Worm (Caenorhabditis elegans) whole organism, L2 larva: ENCODE results near the gene W06F12.2.

ENCODE experiments used
- ceh-82 ChIP-seq: fragments of 150-350 bp; optimal IDR thresholded peaks from 2 replicates; lab custom pipeline; 2014; ENCODE audit warnings: missing biosample characterization, missing genetic modification characterization
- lsy-2 ChIP-seq, 2 experiments: fragments of 150-350 bp in 1 of 2; sonication (generic microtip) in 1 of 2; optimal IDR thresholded peaks; 2 replicates each; lab custom pipeline; 2014 to 2017; ENCODE audit warnings: missing biosample characterization in 2 of 2, missing genetic modification characterization in 2 of 2
- nhr-10 ChIP-seq: sonication (generic microtip); optimal IDR thresholded peaks from 2 replicates; lab custom pipeline; 2017; ENCODE audit warnings: missing biosample characterization, missing genetic modification characterization

DNA sequence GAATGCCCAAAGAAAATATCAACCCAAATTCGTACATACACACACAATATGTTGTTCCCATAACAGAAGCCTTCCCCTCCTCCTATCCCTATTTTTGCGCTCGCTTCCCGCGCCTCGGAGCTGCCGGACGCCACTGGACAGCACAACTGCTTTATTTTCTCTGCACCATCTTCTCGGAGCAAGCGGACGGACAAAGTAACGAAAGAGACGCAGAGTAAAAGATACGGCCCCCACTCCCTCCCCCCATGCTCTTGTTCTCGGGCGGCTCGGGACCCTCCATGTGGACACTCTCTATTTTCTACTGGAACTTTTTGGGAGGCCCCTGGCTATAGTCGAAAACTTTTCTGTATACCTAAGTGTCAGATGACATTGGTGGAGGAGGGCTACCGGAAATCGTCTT lies 33.7 kb downstream of the W06F12.2 start:
- no peak for TF ChIP-seq ceh-82 (tag; lab: Kevin White, UChicago)
- TF ChIP-seq nhr-10 = no peak
- TF ChIP-seq lsy-2 (tag; optimal IDR thresholded peaks at IDR 0.05; lab: Kevin White, UChicago) = no peak
